Worm (Caenorhabditis elegans): ENCODE measurements around the gene nbet-1.
"Not testable (repeated sequence)": the region's sequence is repeated elsewhere in the genome, so short reads cannot be mapped to it uniquely, and the experiment has no call there.

nbet-1 gene

ce11 chrIV:5160171-5160570, 49.1 kb upstream of the nbet-1 start, which contains the start of the genes C24D10.6 and C24D10.4 (continued):
- TF ChIP-seq efl-1 (optimal IDR thresholded peaks at IDR 0.05): peak; percentile 53 to 70
- TF ChIP-seq efl-1 (GFP tag; optimal IDR thresholded peaks at IDR 0.05 in 1 of 2): peak; percentile 66 to 95
- TF ChIP-seq isw-1 (GFP tag; IDR thresholded peaks at IDR 0.05): peak; percentile 32; the same call in 1 of the 2 replicates
- peak; percentile 64 for TF ChIP-seq nhr-71 (tag; optimal IDR thresholded peaks at IDR 0.05)
- TF ChIP-seq ceh-63 (GFP tag; optimal IDR thresholded peaks at IDR 0.05): no peak

ce11 chrIV:5162941-5163340, 46.4 kb upstream of the nbet-1 start, which contains the start of the genes nspd-3 and C24D10.2:
TSS of gene nspd-3 (minus strand) at chrIV:5163041.
TSS of gene C24D10.2 (plus strand) at chrIV:5163339.
- TF ChIP-seq ceh-82, sptf-1, swsn-7 (tag; optimal IDR thresholded peaks at IDR 0.05): not testable (repeated sequence)

- not testable (repeated sequence) for TF ChIP-seq tbx-2 (tag; optimal IDR thresholded peaks at IDR 0.05); lsy-2 (tag; optimal IDR thresholded peaks at IDR 0.05); unc-62 (GFP tag; optimal IDR thresholded peaks at IDR 0.05)
Observed at ce11 chrIV:5165626-5166025, 43.7 kb upstream of the nbet-1 start, which contains the start of gene nspd-6. TSS of gene nspd-6 (minus strand) at chrIV:5165726.

ce11 chrIV:5166030-5166429, 43.3 kb upstream of the nbet-1 start, which contains the start of gene ptp-5.1:
TSS of gene ptp-5.1 (plus strand) at chrIV:5166330.
- TF ChIP-seq ceh-8 (GFP tag; optimal IDR thresholded peaks at IDR 0.05): no peak
- no peak for TF ChIP-seq grh-1 (GFP tag; IDR thresholded peaks at IDR 0.05)
- TF ChIP-seq dpl-1 (GFP tag; optimal IDR thresholded peaks at IDR 0.05): no peak
- TF ChIP-seq pqm-1 (tag; optimal IDR thresholded peaks at IDR 0.05): no peak

- peak; percentile 43 for TF ChIP-seq snu-23 (GFP tag; optimal IDR thresholded peaks at IDR 0.05)
- TF ChIP-seq lin-14 (GFP tag; optimal IDR thresholded peaks at IDR 0.05): peak; percentile 60
- TF ChIP-seq efl-1 (optimal IDR thresholded peaks at IDR 0.05): peak; percentile 17 to 40
- peak; percentile 16 to 59 for TF ChIP-seq efl-1 (GFP tag; optimal IDR thresholded peaks at IDR 0.05 in 1 of 2)
- peak; percentile 12 for TF ChIP-seq swsn-7 (tag; optimal IDR thresholded peaks at IDR 0.05)
- no peak for TF ChIP-seq isw-1 (GFP tag; IDR thresholded peaks at IDR 0.05)
- TF ChIP-seq egl-27 (tag; optimal IDR thresholded peaks at IDR 0.05): no peak
- peak; percentile 55 for TF ChIP-seq rnt-1 (tag; optimal IDR thresholded peaks at IDR 0.05)
- peak; percentile 70 for TF ChIP-seq nhr-71 (tag; optimal IDR thresholded peaks at IDR 0.05)
- peak; percentile 44 to 50 for TF ChIP-seq lsy-2 (tag; optimal IDR thresholded peaks at IDR 0.05)
- TF ChIP-seq pag-3 (tag; optimal IDR thresholded peaks at IDR 0.05; ENCODE audit: borderline replicate concordance, insufficient read depth): peak; percentile 43
- TF ChIP-seq nhr-76 (tag; optimal IDR thresholded peaks at IDR 0.05): peak; percentile 42
- peak; percentile 7 for TF ChIP-seq tbx-2 (tag; optimal IDR thresholded peaks at IDR 0.05)
- peak; percentile 25 for TF ChIP-seq nhr-19 (GFP tag; conservative IDR thresholded peaks at IDR 0.05)
- no peak for TF ChIP-seq pqm-1 (tag; optimal IDR thresholded peaks at IDR 0.05)
- peak; percentile 37 for TF ChIP-seq fkh-4 (tag; optimal IDR thresholded peaks at IDR 0.05; ENCODE audit: borderline replicate concordance)
- TF ChIP-seq nhr-20 (tag; optimal IDR thresholded peaks at IDR 0.05): peak; percentile 7
- no peak for TF ChIP-seq zag-1 (tag; optimal IDR thresholded peaks at IDR 0.05)
- peak in 1 of 3 experiments; percentile 1 for TF ChIP-seq dpl-1 (GFP tag; optimal IDR thresholded peaks at IDR 0.05)
- TF ChIP-seq unc-98 (GFP tag; IDR thresholded peaks at IDR 0.05): 0 out of 2 replicates have a peak, but pooled peaks have one; percentile 44
- TF ChIP-seq dsc-1 (tag; optimal IDR thresholded peaks at IDR 0.05): peak; percentile 80
- TF ChIP-seq mdl-1 (tag; optimal IDR thresholded peaks at IDR 0.05): no peak
Observed at ce11 chrIV:5169335-5169734, 40.0 kb upstream of the nbet-1 start.

- TF ChIP-seq xbp-1 (tag; optimal IDR thresholded peaks at IDR 0.05) (no peak), zip-4 (GFP tag; optimal IDR thresholded peaks at IDR 0.05) (no peak), snu-23 (GFP tag; optimal IDR thresholded peaks at IDR 0.05) (peak; percentile 22), rnt-1 (tag; optimal IDR thresholded peaks at IDR 0.05) (peak; percentile 30), fos-1 (tag; optimal IDR thresholded peaks at IDR 0.05) (no peak), dsc-1 (tag; optimal IDR thresholded peaks at IDR 0.05) (peak; percentile 63), efl-1 (optimal IDR thresholded peaks at IDR 0.05) (no peak), efl-1 (GFP tag; optimal IDR thresholded peaks at IDR 0.05 in 1 of 2) (peak in 1 of 2 experiments; percentile 79), elt-2 (tag; optimal IDR thresholded peaks at IDR 0.05) (no peak), nhr-28 (tag; optimal IDR thresholded peaks at IDR 0.05) (no peak)
Observed at ce11 chrIV:5171994-5172528, 37.2 kb upstream of the nbet-1 start.

Data from whole organism, L1 larva.